Fruit fly (Drosophila melanogaster) whole organism, wandering third instar larva: ENCODE measurements around the gene CG1529.

ENCODE experiments used
- CrebA ChIP-seq: fragments of 200-800 bp; sonication (Bioruptor generic); optimal IDR thresholded peaks from 2 replicates; lab custom pipeline; 2016; ENCODE audit warnings: missing biosample characterization, mild to moderate bottlenecking, missing genetic modification characterization, borderline replicate concordance
- Myc ChIP-seq: fragments of >200 bp; optimal IDR thresholded peaks from 2 replicates; lab custom pipeline; 2017
- OdsH ChIP-seq: fragments of 200-800 bp; sonication (Bioruptor generic); optimal IDR thresholded peaks from 2 replicates; lab custom pipeline; 2016; ENCODE audit warnings: missing biosample characterization, mild to moderate bottlenecking, missing genetic modification characterization
- br ChIP-seq: fragments of 200-800 bp; sonication (Bioruptor generic); optimal IDR thresholded peaks from 2 replicates; lab custom pipeline; 2016; ENCODE audit warnings: missing biosample characterization, missing genetic modification characterization
- ey ChIP-seq: fragments of 200-800 bp; sonication (Bioruptor generic); optimal IDR thresholded peaks from 2 replicates; lab custom pipeline; 2016; ENCODE audit warnings: missing biosample characterization, missing genetic modification characterization
- fru ChIP-seq: fragments of 200-800 bp; sonication (Bioruptor generic); optimal IDR thresholded peaks from 3 replicates; lab custom pipeline; 2016; ENCODE audit warnings: missing biosample characterization, mild to moderate bottlenecking, missing genetic modification characterization
- h ChIP-seq: fragments of 200-800 bp; sonication (Bioruptor generic); optimal IDR thresholded peaks from 3 replicates; lab custom pipeline; 2016; ENCODE audit warnings: missing biosample characterization, mild to moderate bottlenecking, missing genetic modification characterization
- jim ChIP-seq: fragments of 175-275, 200-325 bp; sonication (Bioruptor generic); optimal IDR thresholded peaks from 2 replicates; lab custom pipeline; 2016; ENCODE audit warnings: missing biosample characterization, mild to moderate bottlenecking, missing genetic modification characterization
- lola ChIP-seq: fragments of >200 bp; optimal IDR thresholded peaks from 2 replicates; lab custom pipeline; 2017; ENCODE audit warnings: missing biosample characterization, missing genetic modification characterization
- psq ChIP-seq: fragments of 200-800 bp; sonication (Bioruptor generic); optimal IDR thresholded peaks from 3 replicates; lab custom pipeline; 2017; ENCODE audit warnings: missing biosample characterization, mild to moderate bottlenecking, missing genetic modification characterization, moderate library complexity
- tai ChIP-seq: sonication (Bioruptor generic); optimal IDR thresholded peaks from 2 replicates; lab custom pipeline; 2016; ENCODE audit warnings: missing biosample characterization, missing genetic modification characterization
- usp ChIP-seq: fragments of >200 bp; optimal IDR thresholded peaks from 2 replicates; lab custom pipeline; 2017; ENCODE audit warnings: missing biosample characterization, missing genetic modification characterization

dm6 chrX:21074329-21074708 lies 42.6 kb upstream of the CG1529 start:
- TF ChIP-seq h (GFP tag; lab: Kevin White, UChicago) (peak; percentile 59), usp (GFP tag; lab: Kevin White, UChicago) (no peak), CrebA (no peak), br (GFP tag; lab: Kevin White, UChicago) (peak; percentile 52), psq (GFP tag; lab: Kevin White, UChicago) (no peak), fru (GFP tag; lab: Kevin White, UChicago) (peak; percentile 20), OdsH (GFP tag; lab: Kevin White, UChicago) (peak; percentile 51), lola (GFP tag; lab: Kevin White, UChicago) (no peak), jim (no peak), ey (GFP tag; lab: Kevin White, UChicago) (peak; percentile 50), tai (no peak), Myc (no peak)
